Fruit fly (Drosophila melanogaster): ENCODE results near the gene CG10898.
A peak's percentile ranks its signal among the peaks of the same experiment; 100 is the strongest.

Gene CG10898

DNA sequence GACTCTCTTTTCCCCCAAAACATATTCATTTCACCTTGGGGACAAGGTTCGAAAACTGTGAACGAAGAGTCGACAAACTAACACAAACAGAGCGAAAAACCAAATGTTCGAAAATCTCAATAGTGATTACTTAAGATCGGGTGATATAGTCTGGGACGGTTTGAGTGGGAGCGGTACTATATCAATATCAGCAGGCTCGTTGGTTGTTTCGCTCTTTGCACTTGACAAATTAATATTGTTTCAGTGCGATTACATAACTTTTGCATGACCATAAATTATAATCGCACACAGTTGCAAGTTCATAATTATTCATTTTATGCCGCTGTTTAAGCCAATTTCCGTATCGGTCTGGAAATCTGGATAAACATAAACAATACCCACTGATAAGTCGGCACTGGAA, 4.1 kb downstream of the CG10898 start:
- no peak for TF ChIP-seq CG7045 (GFP tag; optimal IDR thresholded peaks at IDR 0.05)
- peak; percentile 81 for TF ChIP-seq kay (GFP tag; ENCODE audit: borderline replicate concordance)

DNA sequence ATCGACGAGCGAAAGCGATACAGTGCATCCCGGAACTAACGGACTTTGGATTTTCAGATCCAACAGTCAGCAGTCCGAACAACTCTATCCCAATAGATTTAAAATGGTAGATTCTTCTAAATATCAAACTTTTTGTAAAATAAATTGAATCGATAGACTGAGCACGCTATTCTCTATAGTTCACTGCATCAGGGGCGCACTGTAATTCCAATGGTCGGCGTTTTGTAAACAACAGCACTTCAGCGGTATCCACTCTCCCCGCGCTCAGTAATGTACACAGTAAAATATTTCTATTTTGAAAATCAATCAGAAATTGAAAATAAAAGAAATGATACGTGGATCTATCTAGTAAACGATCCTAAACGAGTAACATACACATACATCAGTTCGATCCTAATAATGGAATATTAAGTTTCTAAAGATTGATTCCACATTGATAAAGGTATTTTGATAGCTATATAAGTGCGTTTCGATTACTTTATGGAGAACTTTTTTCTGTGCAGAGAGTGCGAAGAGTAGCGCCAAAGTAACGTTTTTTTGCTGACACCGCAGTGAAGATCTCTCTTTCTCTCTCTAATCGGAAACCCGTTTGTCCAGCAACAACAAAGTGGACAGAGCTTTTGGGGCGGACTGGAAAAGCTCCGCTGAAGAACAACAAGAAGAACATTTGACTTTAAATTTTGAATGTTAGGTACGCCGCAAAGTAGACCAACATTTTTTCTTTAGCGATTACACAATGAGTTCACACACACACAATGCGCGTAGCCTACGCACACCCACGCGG, 4.9 kb downstream of the CG10898 start:
- TF ChIP-seq toe (GFP tag; optimal IDR thresholded peaks at IDR 0.05): peak; percentile 94
- TF ChIP-seq CG7101 (tag; optimal IDR thresholded peaks at IDR 0.05): peak; percentile 95
- TF ChIP-seq CG14711 (tag; optimal IDR thresholded peaks at IDR 0.05): peak; percentile 89
- TF ChIP-seq tj (GFP tag; optimal IDR thresholded peaks at IDR 0.05): peak; percentile 99
- TF ChIP-seq Clk (GFP tag; optimal IDR thresholded peaks at IDR 0.05): peak; percentile 89
- TF ChIP-seq Hr96 (GFP tag; optimal IDR thresholded peaks at IDR 0.05): peak; percentile 97
- TF ChIP-seq bab1 (GFP tag; optimal IDR thresholded peaks at IDR 0.05): peak; percentile 98
- TF ChIP-seq kay (GFP tag; ENCODE audit: borderline replicate concordance): peak; percentile 97
- peak; percentile 95 for TF ChIP-seq CG33017 (tag; optimal IDR thresholded peaks at IDR 0.05)
- peak; percentile 89 for TF ChIP-seq Mnt (GFP tag; optimal IDR thresholded peaks at IDR 0.05)
- TF ChIP-seq ovo (GFP tag; optimal IDR thresholded peaks at IDR 0.05): peak; percentile 76
- peak; percentile 90 for TF ChIP-seq pad (GFP tag; optimal IDR thresholded peaks at IDR 0.05)
- TF ChIP-seq cnc (optimal IDR thresholded peaks at IDR 0.05): no peak
- peak; percentile 91 for TF ChIP-seq Crg-1 (GFP tag; optimal IDR thresholded peaks at IDR 0.05)
- peak; percentile 89 for TF ChIP-seq CG1620 (GFP tag; optimal IDR thresholded peaks at IDR 0.05)
- peak; percentile 91 for TF ChIP-seq CG5204 (GFP tag; optimal IDR thresholded peaks at IDR 0.05)
- peak; percentile 88 for TF ChIP-seq CG7045 (GFP tag; optimal IDR thresholded peaks at IDR 0.05)
- peak; percentile 98 for TF ChIP-seq CG12768 (GFP tag; optimal IDR thresholded peaks at IDR 0.05)
- peak; percentile 92 for TF ChIP-seq CG11617 (GFP tag; optimal IDR thresholded peaks at IDR 0.05)
- TF ChIP-seq cic (GFP tag; optimal IDR thresholded peaks at IDR 0.05): peak; percentile 86

DNA sequence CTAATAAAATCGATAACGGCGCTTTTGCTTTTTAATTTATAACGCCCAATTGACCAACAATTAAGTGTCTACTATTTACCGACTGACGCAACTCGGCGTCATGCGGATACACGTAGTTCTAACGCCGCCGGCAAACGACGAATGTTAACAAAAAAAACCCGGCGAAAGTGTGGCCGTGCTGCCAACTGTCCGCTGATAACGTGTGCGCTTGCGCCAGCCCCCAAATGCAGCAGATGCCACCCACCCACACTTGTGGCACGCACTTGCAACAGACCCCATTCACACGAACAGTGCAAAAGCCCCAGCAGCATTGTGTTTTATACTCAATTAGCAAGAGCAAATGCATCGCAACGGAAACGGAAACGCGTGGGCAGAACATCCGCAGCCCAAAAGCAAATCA, 5.6 kb downstream of the CG10898 start:
- TF ChIP-seq cnc (optimal IDR thresholded peaks at IDR 0.05) (no peak), CG12768 (GFP tag; optimal IDR thresholded peaks at IDR 0.05) (peak; percentile 32)

DNA sequence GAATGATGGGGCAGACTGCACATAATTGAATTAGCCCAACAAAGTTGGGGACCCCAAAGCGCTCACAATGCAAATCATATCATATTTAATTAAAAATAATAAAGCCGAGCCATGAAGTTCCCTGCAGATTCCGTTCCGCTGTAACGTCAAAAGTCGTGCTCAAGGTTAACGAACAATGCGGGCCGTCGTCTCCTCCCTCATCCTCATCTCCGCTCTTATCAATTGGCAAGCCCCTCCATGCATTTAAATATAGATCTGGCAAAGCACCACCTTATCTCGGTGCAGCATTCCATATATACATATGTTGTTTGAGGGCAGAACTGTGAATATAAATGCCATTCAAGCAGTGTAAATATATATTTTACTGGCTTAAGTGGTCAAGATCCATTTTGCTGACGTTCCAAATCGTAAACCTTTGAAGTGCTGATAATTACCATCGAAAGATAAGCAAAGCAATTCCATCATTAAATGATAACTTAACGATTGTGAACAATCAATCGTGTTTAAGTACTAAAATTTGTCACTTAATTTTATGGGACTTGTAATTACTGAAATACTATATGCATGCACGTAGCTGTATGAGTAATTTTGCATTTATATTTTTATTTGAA, 7.3 kb downstream of the CG10898 start:
- TF ChIP-seq kay (GFP tag; ENCODE audit: borderline replicate concordance) (peak; percentile 90), pad (GFP tag; optimal IDR thresholded peaks at IDR 0.05) (peak; percentile 24), cic (GFP tag; optimal IDR thresholded peaks at IDR 0.05) (peak; percentile 19), tj (GFP tag; optimal IDR thresholded peaks at IDR 0.05) (peak; percentile 55), CG7045 (GFP tag; optimal IDR thresholded peaks at IDR 0.05) (no peak), CG33017 (tag; optimal IDR thresholded peaks at IDR 0.05) (no peak)

DNA sequence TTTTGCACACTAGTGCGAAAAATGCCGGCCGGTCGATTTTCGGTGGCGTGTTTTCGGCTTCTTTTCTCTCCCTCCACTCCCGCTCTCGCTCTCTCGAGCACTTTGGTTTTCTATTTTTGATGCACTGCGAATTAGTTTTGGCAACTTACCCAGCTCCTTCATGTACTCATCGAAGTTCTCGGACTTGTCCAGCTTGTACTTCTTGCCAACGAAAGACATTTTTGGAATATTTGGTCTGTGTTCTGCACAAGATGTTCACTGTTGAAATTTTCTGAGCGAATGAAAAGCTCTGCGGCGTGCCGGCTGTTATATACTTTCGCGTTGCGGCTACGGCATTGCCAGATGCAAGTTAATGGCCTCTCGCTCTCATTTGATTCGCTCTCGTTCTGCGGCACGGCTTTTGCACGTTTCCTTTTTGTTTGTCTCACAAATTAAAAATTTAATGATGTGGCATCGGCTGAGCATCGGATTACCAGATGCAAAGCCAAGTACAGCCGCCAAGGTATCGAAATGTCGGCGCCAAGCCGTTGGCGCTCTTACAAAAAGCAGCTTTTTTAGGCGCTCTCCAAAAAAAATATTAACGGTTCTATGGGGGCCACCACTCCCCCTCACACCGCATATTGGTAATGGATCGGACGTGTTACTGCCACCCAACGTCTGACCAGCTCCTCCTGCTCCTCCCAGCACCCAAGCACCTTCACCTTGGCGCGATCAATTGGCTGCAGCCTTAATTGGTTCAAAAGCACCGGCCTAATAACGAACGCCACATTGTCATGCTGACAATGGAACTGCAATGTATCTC, 9.4 kb downstream of the CG10898 start, which contains the start of the genes fabp and sea:
fabp (minus strand) TSS at position 286 of the 802 bp plus-strand sequence.
sea (minus strand) TSS at position 286 of the 802 bp plus-strand sequence.
- TF ChIP-seq CG1620 (GFP tag; optimal IDR thresholded peaks at IDR 0.05) (peak; percentile 74), CG11617 (GFP tag; optimal IDR thresholded peaks at IDR 0.05) (peak; percentile 65), toe (GFP tag; optimal IDR thresholded peaks at IDR 0.05) (no peak), bab1 (GFP tag; optimal IDR thresholded peaks at IDR 0.05) (peak; percentile 89), Hr96 (GFP tag; optimal IDR thresholded peaks at IDR 0.05) (peak; percentile 60), CG33017 (tag; optimal IDR thresholded peaks at IDR 0.05) (peak; percentile 58), Crg-1 (GFP tag; optimal IDR thresholded peaks at IDR 0.05) (peak; percentile 65), kay (GFP tag; ENCODE audit: borderline replicate concordance) (no peak), ovo (GFP tag; optimal IDR thresholded peaks at IDR 0.05) (peak; percentile 69), CG7045 (GFP tag; optimal IDR thresholded peaks at IDR 0.05) (no peak), CG12768 (GFP tag; optimal IDR thresholded peaks at IDR 0.05) (peak; percentile 66), CG7101 (tag; optimal IDR thresholded peaks at IDR 0.05) (peak; percentile 63), Clk (GFP tag; optimal IDR thresholded peaks at IDR 0.05) (no peak), cnc (optimal IDR thresholded peaks at IDR 0.05) (no peak), tj (GFP tag; optimal IDR thresholded peaks at IDR 0.05) (peak; percentile 92), pad (GFP tag; optimal IDR thresholded peaks at IDR 0.05) (peak; percentile 92), cic (GFP tag; optimal IDR thresholded peaks at IDR 0.05) (peak; percentile 67), CG5204 (GFP tag; optimal IDR thresholded peaks at IDR 0.05) (no peak), CG14711 (tag; optimal IDR thresholded peaks at IDR 0.05) (peak; percentile 51), Mnt (GFP tag; optimal IDR thresholded peaks at IDR 0.05) (peak; percentile 77)

DNA sequence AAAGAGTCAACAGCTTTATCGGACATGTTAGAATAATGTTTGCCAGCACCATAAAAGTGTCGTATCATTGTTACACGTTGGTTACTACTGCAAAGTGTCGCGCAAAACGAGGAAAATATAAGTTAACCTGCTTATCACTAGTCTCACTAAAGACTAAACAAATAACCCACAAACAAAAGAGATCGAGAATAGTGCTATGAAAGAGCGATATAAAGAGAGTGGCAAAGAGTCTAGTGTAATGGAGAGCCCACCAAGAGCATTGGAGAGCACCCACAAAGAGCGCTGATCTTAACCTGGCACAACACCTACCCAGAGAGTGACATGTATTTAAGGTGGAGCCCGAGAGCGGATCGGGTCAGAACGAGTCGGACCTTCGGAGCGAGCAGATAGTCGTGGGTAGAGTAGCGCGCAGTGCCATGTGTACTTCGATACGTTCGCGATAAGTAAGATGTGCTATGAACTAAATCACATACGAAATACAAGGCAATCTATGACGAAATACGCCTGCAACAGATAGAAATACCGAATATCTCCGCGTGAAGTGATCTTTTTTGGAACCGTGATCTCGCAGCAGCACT, 11.4 kb downstream of the CG10898 start, which contains the start of gene Mrp4:
Mrp4 (plus strand) TSS at position 378 of the 578 bp plus-strand sequence.
- TF ChIP-seq Clk (GFP tag; optimal IDR thresholded peaks at IDR 0.05) (peak; percentile 25), CG11617 (GFP tag; optimal IDR thresholded peaks at IDR 0.05) (peak; percentile 56), bab1 (GFP tag; optimal IDR thresholded peaks at IDR 0.05) (peak; percentile 36), ovo (GFP tag; optimal IDR thresholded peaks at IDR 0.05) (no peak), Mnt (GFP tag; optimal IDR thresholded peaks at IDR 0.05) (peak; percentile 96), Crg-1 (GFP tag; optimal IDR thresholded peaks at IDR 0.05) (no peak), CG33017 (tag; optimal IDR thresholded peaks at IDR 0.05) (peak; percentile 71), CG5204 (GFP tag; optimal IDR thresholded peaks at IDR 0.05) (no peak), CG14711 (tag; optimal IDR thresholded peaks at IDR 0.05) (peak; percentile 26), CG1620 (GFP tag; optimal IDR thresholded peaks at IDR 0.05) (no peak), pad (GFP tag; optimal IDR thresholded peaks at IDR 0.05) (no peak), CG7045 (GFP tag; optimal IDR thresholded peaks at IDR 0.05) (peak; percentile 37), Hr96 (GFP tag; optimal IDR thresholded peaks at IDR 0.05) (peak; percentile 23), tj (GFP tag; optimal IDR thresholded peaks at IDR 0.05) (peak; percentile 41), cic (GFP tag; optimal IDR thresholded peaks at IDR 0.05) (peak; percentile 10), kay (GFP tag; ENCODE audit: borderline replicate concordance) (peak; percentile 93), CG7101 (tag; optimal IDR thresholded peaks at IDR 0.05) (peak; percentile 50), cnc (optimal IDR thresholded peaks at IDR 0.05) (peak in 1 of 2 experiments; percentile 75), toe (GFP tag; optimal IDR thresholded peaks at IDR 0.05) (no peak), CG12768 (GFP tag; optimal IDR thresholded peaks at IDR 0.05) (peak; percentile 59)
